Worm (Caenorhabditis elegans): Measurements from ENCODE around the gene C24A3.9.

Gene C24A3.9

DNA sequence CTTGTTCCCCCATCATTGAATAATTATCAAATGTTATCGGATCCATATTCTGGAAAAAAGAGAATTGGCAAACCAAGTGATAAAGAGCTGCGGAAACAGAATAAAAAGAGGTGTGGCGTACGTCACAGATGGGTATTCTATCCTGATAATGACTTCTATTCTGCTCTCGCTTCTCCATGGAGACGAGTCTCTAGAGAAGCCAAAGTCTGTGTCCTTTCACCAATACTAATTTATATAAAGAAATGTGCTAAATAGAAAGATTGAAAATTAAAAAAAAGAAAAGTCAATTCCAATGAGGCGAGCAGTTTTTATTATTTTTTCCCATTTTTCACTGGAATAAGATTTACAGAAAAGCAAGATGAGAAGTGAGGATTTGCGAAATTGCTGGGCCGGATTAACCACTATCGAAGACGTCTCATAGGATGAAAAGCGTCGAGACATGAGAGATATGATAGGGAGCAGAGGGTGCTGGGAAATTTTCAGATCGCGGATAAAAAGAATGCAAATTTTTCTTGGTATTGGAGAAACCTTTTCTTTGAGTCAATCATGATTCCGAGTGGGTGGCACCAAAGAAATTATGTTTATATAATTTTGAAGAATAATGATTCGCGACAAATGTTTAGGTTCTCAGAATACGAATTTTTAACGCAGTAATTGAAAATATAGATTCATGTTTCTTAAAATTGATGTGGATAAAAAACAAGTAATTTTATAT lies 49.0 kb downstream of the C24A3.9 start, which contains the start of gene aexr-3:
aexr-3 (minus strand) TSS at position 51 of the 715 bp plus-strand sequence.
- TF ChIP-seq pes-1 (GFP tag; IDR thresholded peaks at IDR 0.05) = no peak
- TF ChIP-seq sea-1 (GFP tag; conservative IDR thresholded peaks at IDR 0.05) = no peak
- TF ChIP-seq F13C5.2 (tag; optimal IDR thresholded peaks at IDR 0.05) = no peak
- no peak for TF ChIP-seq tbx-37 (GFP tag; conservative IDR thresholded peaks at IDR 0.05)
- TF ChIP-seq ceh-13 (GFP tag; optimal IDR thresholded peaks at IDR 0.05) = no peak
- TF ChIP-seq aly-1 (tag; optimal IDR thresholded peaks at IDR 0.05) = no peak
- TF ChIP-seq B0310.2 (tag; optimal IDR thresholded peaks at IDR 0.05) = no peak
- no peak for TF ChIP-seq hmg-4 (GFP tag; optimal IDR thresholded peaks at IDR 0.05)
- no peak for TF ChIP-seq flt-1 (GFP tag; IDR thresholded peaks at IDR 0.05)
- no peak for TF ChIP-seq ama-1 (optimal IDR thresholded peaks at IDR 0.05)
- TF ChIP-seq hmbx-1 (tag; optimal IDR thresholded peaks at IDR 0.05) = no peak
- TF ChIP-seq ets-7 (tag; optimal IDR thresholded peaks at IDR 0.05) = no peak
- no peak for TF ChIP-seq scrt-1 (GFP tag; IDR thresholded peaks at IDR 0.05)
- no peak for TF ChIP-seq tbx-11 (GFP tag; IDR thresholded peaks at IDR 0.05)

Measured in whole organism, early embryonic.